Worm (Caenorhabditis elegans): Measurements from ENCODE around the gene enu-3.5.

enu-3.5 gene

ce11 chrIII:12917852-12918251 is 39.9 kb downstream of the enu-3.5 start (continued):
- TF ChIP-seq nhr-77 (tag; optimal IDR thresholded peaks at IDR 0.05): no peak
- TF ChIP-seq unc-62 (GFP tag; optimal IDR thresholded peaks at IDR 0.05 in 1 of 2): no peak
- TF ChIP-seq unc-62 (tag; optimal IDR thresholded peaks at IDR 0.05): no peak
- TF ChIP-seq lin-15B (tag; optimal IDR thresholded peaks at IDR 0.05): no peak

- TF ChIP-seq ZK546.5 (tag; optimal IDR thresholded peaks at IDR 0.05) (no peak), nhr-48 (tag; optimal IDR thresholded peaks at IDR 0.05) (no peak), dpl-1 (GFP tag; optimal IDR thresholded peaks at IDR 0.05) (no peak), hmg-1.1 (GFP tag; IDR thresholded peaks at IDR 0.05) (no peak), daf-12 (tag; optimal IDR thresholded peaks at IDR 0.05) (no peak), dmd-9 (GFP tag; IDR thresholded peaks at IDR 0.05) (no peak), zip-2 (tag; optimal IDR thresholded peaks at IDR 0.05) (no peak)
Observed at ce11 chrIII:12918575-12918974, 40.6 kb downstream of the enu-3.5 start, which contains the start of gene Y37D8A.16. Gene Y37D8A.16 (minus strand): TSS chrIII:12918675.

DNA sequence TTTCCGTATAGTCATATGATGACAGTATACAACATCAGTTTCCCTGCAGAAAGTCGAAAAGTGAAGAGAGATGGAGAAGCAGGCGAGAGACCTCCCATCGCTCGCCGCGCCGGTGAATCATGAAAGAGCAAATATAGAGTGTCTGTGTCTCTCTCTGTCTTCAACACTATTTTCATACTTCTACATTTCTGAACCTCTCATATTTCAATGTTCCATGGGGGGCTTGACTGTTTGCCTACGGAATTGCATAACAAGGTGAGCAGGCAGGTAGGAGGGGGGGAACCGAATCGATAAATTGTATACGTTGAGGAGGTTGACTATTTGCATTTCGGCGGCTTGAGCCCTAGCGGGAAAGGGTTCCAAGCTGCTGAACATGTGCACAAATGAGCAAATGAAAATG is 41.9 kb downstream of the enu-3.5 start:
- TF ChIP-seq T26A8.4 (GFP tag; IDR thresholded peaks at IDR 0.05) (peak; percentile 53; the same call in 1 of the 2 replicates), dve-1 (tag; optimal IDR thresholded peaks at IDR 0.05; ENCODE audit: insufficient read depth) (peak; percentile 79), duxl-1 (tag; optimal IDR thresholded peaks at IDR 0.05; ENCODE audit: poor library complexity) (peak; percentile 20), rbr-2 (tag; optimal IDR thresholded peaks at IDR 0.05) (no peak), ama-1 (optimal IDR thresholded peaks at IDR 0.05) (peak; percentile 6), jun-1 (tag; optimal IDR thresholded peaks at IDR 0.05) (peak; percentile 23), daf-8 (GFP tag; IDR thresholded peaks at IDR 0.05) (no peak), hif-1 (tag; optimal IDR thresholded peaks at IDR 0.05) (no peak), nhr-10 (tag; optimal IDR thresholded peaks at IDR 0.05) (no peak), lin-13 (GFP tag; optimal IDR thresholded peaks at IDR 0.05) (no peak), dpl-1 (GFP tag; optimal IDR thresholded peaks at IDR 0.05) (peak; percentile 6), ztf-7 (tag; optimal IDR thresholded peaks at IDR 0.05) (peak; percentile 61), unc-62 (GFP tag; optimal IDR thresholded peaks at IDR 0.05 in 1 of 2) (no peak), unc-62 (tag; optimal IDR thresholded peaks at IDR 0.05) (no peak), mxl-2 (GFP tag; conservative IDR thresholded peaks at IDR 0.05) (no peak), pha-4 (GFP tag; IDR thresholded peaks at IDR 0.05) (no peak), pha-4 (tag; optimal IDR thresholded peaks at IDR 0.05) (peak; percentile 75), lin-39 (tag; optimal IDR thresholded peaks at IDR 0.05) (no peak), mep-1 (tag; optimal IDR thresholded peaks at IDR 0.05) (peak; percentile 56), hlh-11 (tag; optimal IDR thresholded peaks at IDR 0.05) (peak; percentile 68), dmd-6 (GFP tag; IDR thresholded peaks at IDR 0.05) (peak; percentile 30; the same call in 1 of the 2 replicates), lsy-2 (tag; optimal IDR thresholded peaks at IDR 0.05) (peak in 1 of 2 experiments; percentile 43), hlh-30 (tag; optimal IDR thresholded peaks at IDR 0.05; ENCODE audit: insufficient read depth) (peak; percentile 52), ceh-28 (tag; optimal IDR thresholded peaks at IDR 0.05) (peak; percentile 11), nhr-42 (GFP tag; IDR thresholded peaks at IDR 0.05) (no peak), ceh-44 (GFP tag; IDR thresholded peaks at IDR 0.05) (no peak), nhr-237 (tag; optimal IDR thresholded peaks at IDR 0.05) (no peak), F26F4.8 (GFP tag; conservative IDR thresholded peaks at IDR 0.05) (no peak), mes-2 (tag; optimal IDR thresholded peaks at IDR 0.05; ENCODE audit: poor library complexity, severe bottlenecking) (peak; percentile 60), nhr-6 (tag; optimal IDR thresholded peaks at IDR 0.05) (peak; percentile 86), daf-16 (GFP tag; optimal IDR thresholded peaks at IDR 0.05) (no peak), daf-16 (tag; optimal IDR thresholded peaks at IDR 0.05) (peak; percentile 82), nhr-28 (tag; optimal IDR thresholded peaks at IDR 0.05) (peak; percentile 38)

All from whole organism, L4 larva.